Fruit fly (Drosophila melanogaster) whole organism, pupa: ENCODE data around the gene hll.
A peak's percentile ranks its signal among the peaks of the same experiment; 100 is the strongest.

Source experiments
- CG10348 ChIP-seq: fragments of 200-800 bp; sonication (Bioruptor generic); IDR thresholded peaks from 2 replicates; pipeline ENCODE4 v1.3.6; 2022; ENCODE audit warnings: missing biosample characterization, missing genetic modification characterization
- CG12605 ChIP-seq: fragments of 200-800 bp; sonication (Bioruptor generic); IDR thresholded peaks from 2 replicates; pipeline ENCODE4 v1.3.6; 2022; ENCODE audit warnings: missing biosample characterization, missing genetic modification characterization
- CG13204 ChIP-seq: fragments of 200-800 bp; sonication (Bioruptor generic); optimal IDR thresholded peaks from 2 replicates; lab custom pipeline; 2018; ENCODE audit warnings: missing biosample characterization, mild to moderate bottlenecking, missing genetic modification characterization, moderate library complexity
- CG14655 ChIP-seq: fragments of 200-800 bp; sonication (Bioruptor generic); optimal IDR thresholded peaks from 3 replicates; lab custom pipeline; 2017; ENCODE audit warnings: mild to moderate bottlenecking, missing biosample characterization, missing genetic modification reagents, missing genetic modification characterization
- CG15710 ChIP-seq: fragments of 200-800 bp; sonication (Bioruptor generic); optimal IDR thresholded peaks from 2 replicates; lab custom pipeline; 2018; ENCODE audit warnings: missing biosample characterization, mild to moderate bottlenecking, missing genetic modification characterization, moderate library complexity
- CG17806 ChIP-seq: fragments of 200-800 bp; sonication (Bioruptor generic); optimal IDR thresholded peaks from 2 replicates; lab custom pipeline; 2018; ENCODE audit warnings: missing biosample characterization, mild to moderate bottlenecking, missing genetic modification characterization, moderate library complexity
- CG32121 ChIP-seq: fragments of 200-800 bp; sonication (Bioruptor generic); IDR thresholded peaks from 2 replicates; pipeline ENCODE4 v1.3.6; 2022; ENCODE audit warnings: missing biosample characterization, missing genetic modification characterization
- CG34367 ChIP-seq: fragments of 200-800 bp; sonication (Bioruptor generic); optimal IDR thresholded peaks from 2 replicates; lab custom pipeline; 2018; ENCODE audit warnings: missing biosample characterization, mild to moderate bottlenecking, missing genetic modification characterization
- CG4496 ChIP-seq: fragments of 200-800 bp; sonication (Bioruptor generic); IDR thresholded peaks from 3 replicates; pipeline ENCODE4 v1.3.6; 2022; ENCODE audit warnings: missing biosample characterization, missing genetic modification characterization
- CG8159 ChIP-seq: fragments of 200-800 bp; sonication (Bioruptor generic); optimal IDR thresholded peaks from 3 replicates; lab custom pipeline; 2018; ENCODE audit warnings: missing biosample characterization, mild to moderate bottlenecking, missing genetic modification characterization, moderate library complexity
- CG8301 ChIP-seq: fragments of 200-800 bp; sonication (Bioruptor generic); optimal IDR thresholded peaks from 2 replicates; lab custom pipeline; 2018; ENCODE audit warnings: missing biosample characterization, mild to moderate bottlenecking, missing genetic modification characterization
- CG9948 ChIP-seq: fragments of 200-800 bp; sonication (Bioruptor generic); optimal IDR thresholded peaks from 2 replicates; lab custom pipeline; 2018; ENCODE audit warnings: missing biosample characterization, mild to moderate bottlenecking, missing genetic modification characterization, moderate library complexity
- D1 ChIP-seq: fragments of 200-800 bp; sonication (Bioruptor generic); optimal IDR thresholded peaks from 2 replicates; lab custom pipeline; 2018; ENCODE audit warnings: missing biosample characterization, mild to moderate bottlenecking, missing genetic modification characterization, moderate library complexity
- EcR ChIP-seq: fragments of 200-800 bp; sonication (Bioruptor generic); optimal IDR thresholded peaks from 3 replicates; lab custom pipeline; 2019; ENCODE audit warnings: missing biosample characterization, missing genetic modification characterization, mild to moderate bottlenecking, moderate library complexity, missing genetic modification reagents
- Ets98B ChIP-seq: fragments of 200-800 bp; sonication (Bioruptor generic); IDR thresholded peaks from 2 replicates; pipeline ENCODE4 v1.3.6; 2022; ENCODE audit warnings: missing biosample characterization, missing genetic modification characterization
- Pif1A ChIP-seq: fragments of 200-800 bp; sonication (Bioruptor generic); optimal IDR thresholded peaks from 3 replicates; lab custom pipeline; 2016; ENCODE audit warnings: missing biosample characterization, missing genetic modification characterization
- Pif1B ChIP-seq: fragments of 200-800 bp; sonication (Bioruptor generic); optimal IDR thresholded peaks from 3 replicates; lab custom pipeline; 2016; ENCODE audit warnings: missing biosample characterization, missing genetic modification characterization
- Snoo ChIP-seq: fragments of 200-800 bp; sonication (Bioruptor generic); optimal IDR thresholded peaks from 3 replicates; lab custom pipeline; 2017; ENCODE audit warnings: missing biosample characterization, mild to moderate bottlenecking, missing genetic modification characterization, inconsistent platforms
- fd96Ca ChIP-seq: fragments of 200-800 bp; sonication (Bioruptor generic); IDR thresholded peaks from 3 replicates; pipeline ENCODE4 v1.3.6; 2022; ENCODE audit warnings: missing biosample characterization, missing genetic modification characterization
- gl ChIP-seq: fragments of 200-800 bp; sonication (Bioruptor generic); optimal IDR thresholded peaks from 2 replicates; lab custom pipeline; 2018; ENCODE audit warnings: missing biosample characterization, mild to moderate bottlenecking, missing genetic modification characterization
- rn ChIP-seq: fragments of 200-800 bp; sonication (Bioruptor generic); IDR thresholded peaks from 2 replicates; pipeline ENCODE4 v1.3.6; 2022; ENCODE audit warnings: missing biosample characterization, missing genetic modification characterization

hll gene

DNA sequence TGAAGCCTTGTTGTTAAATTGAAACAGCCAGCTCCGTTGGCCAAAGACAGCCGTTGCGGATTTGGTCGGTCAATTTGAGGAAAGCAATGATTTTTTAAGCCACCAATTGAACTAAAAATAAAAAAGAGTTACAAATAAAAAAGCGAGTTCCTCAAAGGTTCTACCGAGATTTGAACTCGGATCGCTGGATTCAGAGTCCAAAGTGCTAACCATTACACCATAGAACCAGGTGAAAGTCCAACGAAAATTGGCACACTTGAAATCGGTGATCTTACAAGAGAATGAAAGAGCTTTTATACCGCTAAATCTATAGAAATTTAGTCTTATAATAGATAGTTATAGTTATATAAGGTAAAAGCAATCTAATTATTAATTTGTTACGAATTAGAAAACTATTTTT, 16.4 kb upstream of the hll start:
- TF ChIP-seq Snoo (tag; lab: Kevin White, UChicago) (no peak), CG17806 (tag; lab: Kevin White, UChicago) (no peak), CG14655 (GFP tag; lab: Kevin White, UChicago) (no peak), CG8159 (tag; lab: Kevin White, UChicago) (no peak), gl (tag; lab: Kevin White, UChicago) (no peak), CG32121 (GFP tag; lab: Robert Waterston, UW) (no peak), CG15710 (tag; lab: Kevin White, UChicago) (no peak), Pif1B (GFP tag; lab: Kevin White, UChicago) (no peak), CG34367 (tag; lab: Kevin White, UChicago) (no peak), rn (GFP tag; lab: Robert Waterston, UW) (no peak), Ets98B (GFP tag; lab: Robert Waterston, UW) (no peak), D1 (tag; lab: Kevin White, UChicago) (no peak), CG4496 (no peak), CG8301 (tag; lab: Kevin White, UChicago) (no peak), CG10348 (GFP tag; lab: Robert Waterston, UW) (no peak), Pif1A (no peak), CG12605 (GFP tag; lab: Robert Waterston, UW) (no peak), fd96Ca (GFP tag; lab: Robert Waterston, UW) (no peak), CG9948 (tag; lab: Kevin White, UChicago) (no peak)

DNA sequence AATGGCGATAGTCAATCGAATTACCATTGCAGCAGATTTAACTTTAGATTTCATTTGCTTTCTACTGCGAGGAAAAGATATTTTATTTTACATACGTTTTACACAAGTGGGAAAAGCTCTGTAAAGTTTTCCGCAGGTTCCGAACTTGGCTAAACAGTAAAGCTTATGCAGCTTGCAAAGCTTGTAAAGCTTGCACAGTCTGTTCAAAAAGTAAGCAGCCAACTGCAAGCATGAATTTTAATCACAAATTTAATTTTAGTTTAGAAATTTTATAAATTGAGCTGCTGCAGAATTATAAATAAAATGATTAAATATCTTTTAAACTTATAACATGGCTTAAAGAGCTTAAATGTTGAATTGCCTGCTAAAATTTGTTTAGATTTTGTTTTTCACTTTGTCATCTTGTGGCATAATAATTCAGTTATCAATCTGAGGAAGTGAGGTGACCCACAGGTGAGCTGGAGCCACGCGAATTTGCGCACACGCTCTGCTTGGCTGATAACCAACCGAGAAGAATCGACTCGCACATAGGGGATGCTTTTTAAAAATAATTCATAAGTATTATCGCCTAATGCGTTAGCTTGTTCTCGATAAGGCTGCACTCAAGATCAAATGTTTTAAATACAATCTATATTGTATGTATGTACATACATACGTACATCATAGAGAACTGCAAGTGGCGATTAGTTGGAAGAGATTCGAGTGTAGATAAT, 15.1 kb upstream of the hll start:
- TF ChIP-seq Ets98B (GFP tag; lab: Robert Waterston, UW) (peak; percentile 51; the same call in 1 of the 2 replicates), Snoo (tag; lab: Kevin White, UChicago) (peak; percentile 12), CG32121 (GFP tag; lab: Robert Waterston, UW) (no peak), CG14655 (GFP tag; lab: Kevin White, UChicago) (peak; percentile 15), CG8159 (tag; lab: Kevin White, UChicago) (peak; percentile 7), CG15710 (tag; lab: Kevin White, UChicago) (no peak), CG8301 (tag; lab: Kevin White, UChicago) (no peak), CG9948 (tag; lab: Kevin White, UChicago) (no peak), CG17806 (tag; lab: Kevin White, UChicago) (no peak), EcR (GFP tag; lab: Kevin White, UChicago) (no peak), CG12605 (GFP tag; lab: Robert Waterston, UW) (0 out of 2 replicates have a peak, but pooled peaks have one; percentile 27), Pif1A (peak; percentile 9), CG34367 (tag; lab: Kevin White, UChicago) (no peak), D1 (tag; lab: Kevin White, UChicago) (no peak)

- TF ChIP-seq CG32121 (GFP tag; lab: Robert Waterston, UW) (no peak), CG4496 (no peak), CG9948 (tag; lab: Kevin White, UChicago) (no peak), CG34367 (tag; lab: Kevin White, UChicago) (no peak), fd96Ca (GFP tag; lab: Robert Waterston, UW) (no peak), EcR (GFP tag; lab: Kevin White, UChicago) (no peak), Snoo (tag; lab: Kevin White, UChicago) (no peak)
- TF ChIP-seq, all 21 proteins: peak for 0
Measured at dm6 chr2L:14012304-14013054, 14.3 kb upstream of the hll start, which contains the start of gene bgm. Gene bgm (plus strand): TSS chr2L:14013004.

DNA sequence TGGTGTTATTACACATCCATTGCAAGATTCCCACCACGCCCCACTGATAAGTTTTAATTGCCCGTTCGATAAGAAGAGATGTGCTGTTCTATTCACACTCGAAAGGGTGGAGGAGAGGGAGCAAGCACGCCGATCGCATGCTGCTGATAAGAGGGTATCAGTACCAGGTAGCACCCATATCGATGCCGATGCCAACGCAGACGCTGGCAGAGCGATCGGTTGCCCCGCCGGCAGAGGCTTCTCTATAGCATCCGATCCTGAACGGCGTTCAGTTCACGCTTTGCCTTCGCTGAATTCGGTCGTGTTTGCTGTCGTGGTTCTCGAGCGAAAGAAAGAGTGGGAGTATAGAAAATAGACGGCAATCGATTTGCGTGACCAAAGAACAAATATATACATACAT, 13.3 kb upstream of the hll start:
- TF ChIP-seq CG15710 (tag; lab: Kevin White, UChicago) (no peak), CG9948 (tag; lab: Kevin White, UChicago) (no peak), CG34367 (tag; lab: Kevin White, UChicago) (no peak), fd96Ca (GFP tag; lab: Robert Waterston, UW) (no peak), CG8159 (tag; lab: Kevin White, UChicago) (no peak), CG14655 (GFP tag; lab: Kevin White, UChicago) (no peak), Snoo (tag; lab: Kevin White, UChicago) (no peak), CG12605 (GFP tag; lab: Robert Waterston, UW) (no peak), CG10348 (GFP tag; lab: Robert Waterston, UW) (no peak)

DNA sequence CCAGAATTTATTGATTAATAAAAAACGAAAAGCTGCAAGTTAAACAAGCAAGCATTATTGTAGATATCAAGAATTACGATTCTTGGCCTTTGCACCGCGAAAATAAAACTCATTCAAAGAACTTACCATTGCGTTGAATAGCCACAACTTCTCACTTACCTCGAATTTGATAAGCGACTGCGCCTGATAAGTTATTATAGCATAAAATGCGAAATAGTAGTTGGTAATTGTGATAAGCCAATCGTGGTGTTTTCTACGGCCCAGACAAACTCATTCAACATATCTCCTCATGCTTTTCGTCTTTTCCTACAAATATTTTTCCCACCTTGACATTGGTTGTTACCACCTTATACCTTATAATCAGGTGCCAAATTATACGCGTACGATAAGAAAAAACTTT, 11.7 kb upstream of the hll start:
- no peak for TF ChIP-seq rn (GFP tag; lab: Robert Waterston, UW)
- no peak for TF ChIP-seq Pif1A
- no peak for TF ChIP-seq CG32121 (GFP tag; lab: Robert Waterston, UW)
- TF ChIP-seq gl (tag; lab: Kevin White, UChicago): no peak
- TF ChIP-seq D1 (tag; lab: Kevin White, UChicago): no peak
- no peak for TF ChIP-seq CG13204
- TF ChIP-seq CG9948 (tag; lab: Kevin White, UChicago): no peak
- no peak for TF ChIP-seq CG14655 (GFP tag; lab: Kevin White, UChicago)
- TF ChIP-seq CG12605 (GFP tag; lab: Robert Waterston, UW): no peak
- TF ChIP-seq Pif1B (GFP tag; lab: Kevin White, UChicago): no peak
- no peak for TF ChIP-seq Ets98B (GFP tag; lab: Robert Waterston, UW)
- TF ChIP-seq CG8301 (tag; lab: Kevin White, UChicago): no peak
- TF ChIP-seq Snoo (tag; lab: Kevin White, UChicago): no peak
- TF ChIP-seq CG15710 (tag; lab: Kevin White, UChicago): no peak
- TF ChIP-seq CG10348 (GFP tag; lab: Robert Waterston, UW): no peak
- no peak for TF ChIP-seq EcR (GFP tag; lab: Kevin White, UChicago)
- no peak for TF ChIP-seq CG17806 (tag; lab: Kevin White, UChicago)
- TF ChIP-seq, all 21 proteins: peak for 0
